Worm (Caenorhabditis elegans): ENCODE results near the gene cor-1.

- TF ChIP-seq cnd-1 (tag; optimal IDR thresholded peaks at IDR 0.05) (no peak), nhr-237 (tag; optimal IDR thresholded peaks at IDR 0.05) (no peak), unc-39 (tag; optimal IDR thresholded peaks at IDR 0.05) (no peak), lsy-2 (tag; optimal IDR thresholded peaks at IDR 0.05) (no peak), ztf-11 (tag; optimal IDR thresholded peaks at IDR 0.05) (no peak), zip-8 (tag; optimal IDR thresholded peaks at IDR 0.05) (no peak), snpc-4 (tag; optimal IDR thresholded peaks at IDR 0.05) (no peak), blmp-1 (tag; optimal IDR thresholded peaks at IDR 0.05) (no peak), mep-1 (tag; optimal IDR thresholded peaks at IDR 0.05) (no peak), unc-62 (GFP tag; optimal IDR thresholded peaks at IDR 0.05) (no peak), lin-13 (tag; optimal IDR thresholded peaks at IDR 0.05) (no peak)
These were observed 36.7 kb downstream of the cor-1 start, which contains the start of gene K10G9.2 for ce11 chrIII:10285623-10286022.

All from whole organism, mixed stage, embryonic.